Fruit fly (Drosophila melanogaster): Measurements from ENCODE around the gene CG13471.

The CG13471 gene

dm6 chr3L:14733417-14733816 lies at the start of gene CG13471:
TSS of gene CG13471 (minus strand) at chr3L:14733517.
- TF ChIP-seq CG34367 (tag; optimal IDR thresholded peaks at IDR 0.05) (no peak), fd96Ca (GFP tag; IDR thresholded peaks at IDR 0.05) (no peak), CG4496 (GFP tag; IDR thresholded peaks at IDR 0.05) (no peak), CG15710 (tag; optimal IDR thresholded peaks at IDR 0.05) (no peak), Ets98B (GFP tag; IDR thresholded peaks at IDR 0.05) (no peak), CG32121 (GFP tag; IDR thresholded peaks at IDR 0.05) (no peak), CG8301 (tag; optimal IDR thresholded peaks at IDR 0.05) (no peak), CG10348 (GFP tag; IDR thresholded peaks at IDR 0.05) (no peak), CG9948 (tag; optimal IDR thresholded peaks at IDR 0.05) (no peak), EcR (GFP tag; optimal IDR thresholded peaks at IDR 0.05) (no peak), Snoo (tag; optimal IDR thresholded peaks at IDR 0.05) (no peak)

DNA sequence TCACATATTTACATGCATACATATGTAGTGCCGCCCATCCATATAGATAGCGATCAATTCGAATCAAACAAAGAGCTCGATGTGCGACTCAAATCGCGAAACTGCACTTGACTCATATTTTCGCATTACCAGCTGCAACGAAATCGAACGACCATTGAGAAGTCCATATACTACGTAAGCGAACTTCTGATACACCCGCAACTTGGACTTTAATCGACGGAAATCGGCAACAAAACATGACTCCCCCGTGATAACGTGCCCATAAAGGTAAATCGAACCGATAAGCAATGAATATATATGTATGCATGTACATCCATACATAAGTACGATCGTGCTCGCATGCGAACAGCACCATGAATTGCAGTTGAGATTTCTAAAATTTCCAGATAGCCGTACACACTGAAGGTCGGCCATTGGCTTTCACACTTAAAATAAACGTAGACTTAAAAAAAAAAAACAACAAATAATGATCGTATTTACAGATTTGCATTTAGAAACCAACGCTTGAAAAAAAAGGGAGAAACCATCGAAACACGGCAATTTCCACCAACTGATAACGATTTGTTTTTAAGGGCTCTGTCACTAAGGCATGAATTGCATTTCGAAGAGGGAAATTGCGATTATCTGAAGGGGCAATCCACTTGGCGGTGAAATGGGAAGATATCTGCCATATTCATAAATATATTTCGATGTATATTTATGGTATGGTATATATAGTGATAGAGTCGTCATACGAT lies 49.5 kb upstream of the CG13471 start:
- TF ChIP-seq CG8301 (tag; optimal IDR thresholded peaks at IDR 0.05) (no peak), gl (tag; optimal IDR thresholded peaks at IDR 0.05) (peak; percentile 23), CG9948 (tag; optimal IDR thresholded peaks at IDR 0.05) (no peak), CG15710 (tag; optimal IDR thresholded peaks at IDR 0.05) (no peak), EcR (GFP tag; optimal IDR thresholded peaks at IDR 0.05) (peak; percentile 1), Pif1A (GFP tag; optimal IDR thresholded peaks at IDR 0.05) (no peak), CG34367 (tag; optimal IDR thresholded peaks at IDR 0.05) (no peak), Pif1B (GFP tag; optimal IDR thresholded peaks at IDR 0.05) (no peak), rn (GFP tag; IDR thresholded peaks at IDR 0.05) (no peak), D1 (tag; optimal IDR thresholded peaks at IDR 0.05) (no peak), Snoo (tag; optimal IDR thresholded peaks at IDR 0.05) (no peak), CG12605 (GFP tag; IDR thresholded peaks at IDR 0.05) (no peak), Ets98B (GFP tag; IDR thresholded peaks at IDR 0.05) (no peak)

DNA sequence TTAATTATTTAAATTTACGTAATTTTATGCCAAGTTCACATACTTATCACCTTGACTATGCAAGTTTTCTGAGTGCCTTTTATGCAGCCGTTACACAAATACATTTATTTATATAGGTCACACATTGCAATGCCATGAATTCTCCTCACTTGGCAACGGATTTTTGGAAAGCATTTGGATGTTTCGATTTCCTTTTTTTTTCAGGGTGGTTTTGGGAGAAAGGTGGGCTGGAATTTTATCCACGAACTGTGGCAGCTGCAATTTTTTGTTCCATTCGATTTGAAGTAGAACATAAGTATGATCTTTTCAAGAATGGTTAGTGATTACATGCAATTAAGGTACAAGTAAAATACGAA lies 48.5 kb upstream of the CG13471 start:
- TF ChIP-seq EcR (GFP tag; optimal IDR thresholded peaks at IDR 0.05) (no peak), Snoo (tag; optimal IDR thresholded peaks at IDR 0.05) (no peak), rn (GFP tag; IDR thresholded peaks at IDR 0.05) (no peak), D1 (tag; optimal IDR thresholded peaks at IDR 0.05) (no peak), CG32121 (GFP tag; IDR thresholded peaks at IDR 0.05) (no peak), CG10348 (GFP tag; IDR thresholded peaks at IDR 0.05) (no peak), fd96Ca (GFP tag; IDR thresholded peaks at IDR 0.05) (no peak), gl (tag; optimal IDR thresholded peaks at IDR 0.05) (no peak), CG15710 (tag; optimal IDR thresholded peaks at IDR 0.05) (no peak), CG34367 (tag; optimal IDR thresholded peaks at IDR 0.05) (no peak), CG14655 (GFP tag; optimal IDR thresholded peaks at IDR 0.05) (no peak), Ets98B (GFP tag; IDR thresholded peaks at IDR 0.05) (no peak), CG17806 (tag; optimal IDR thresholded peaks at IDR 0.05) (no peak), Pif1A (GFP tag; optimal IDR thresholded peaks at IDR 0.05) (no peak), CG8301 (tag; optimal IDR thresholded peaks at IDR 0.05) (no peak), CG9948 (tag; optimal IDR thresholded peaks at IDR 0.05) (no peak), CG13204 (GFP tag; optimal IDR thresholded peaks at IDR 0.05) (no peak), CG8159 (tag; optimal IDR thresholded peaks at IDR 0.05) (no peak)

- TF ChIP-seq CG12605 (GFP tag; IDR thresholded peaks at IDR 0.05) (peak; percentile 81), CG17806 (tag; optimal IDR thresholded peaks at IDR 0.05) (peak; percentile 33), rn (GFP tag; IDR thresholded peaks at IDR 0.05) (no peak), Ets98B (GFP tag; IDR thresholded peaks at IDR 0.05) (peak; percentile 54; the same call in 1 of the 2 replicates), CG34367 (tag; optimal IDR thresholded peaks at IDR 0.05) (peak; percentile 57), Snoo (tag; optimal IDR thresholded peaks at IDR 0.05) (peak; percentile 70), CG8301 (tag; optimal IDR thresholded peaks at IDR 0.05) (peak; percentile 21), CG4496 (GFP tag; IDR thresholded peaks at IDR 0.05) (no peak; the same call in 1 of the 3 replicates), CG9948 (tag; optimal IDR thresholded peaks at IDR 0.05) (peak; percentile 34), CG32121 (GFP tag; IDR thresholded peaks at IDR 0.05) (no peak; the same call in none of the 2 replicates), EcR (GFP tag; optimal IDR thresholded peaks at IDR 0.05) (peak; percentile 97), Pif1A (GFP tag; optimal IDR thresholded peaks at IDR 0.05) (peak; percentile 20), CG8159 (tag; optimal IDR thresholded peaks at IDR 0.05) (peak; percentile 62), CG10348 (GFP tag; IDR thresholded peaks at IDR 0.05) (no peak), Pif1B (GFP tag; optimal IDR thresholded peaks at IDR 0.05) (peak; percentile 32), CG13204 (GFP tag; optimal IDR thresholded peaks at IDR 0.05) (peak; percentile 70), gl (tag; optimal IDR thresholded peaks at IDR 0.05) (peak; percentile 90), D1 (tag; optimal IDR thresholded peaks at IDR 0.05) (peak; percentile 65), CG14655 (GFP tag; optimal IDR thresholded peaks at IDR 0.05) (peak; percentile 57), fd96Ca (GFP tag; IDR thresholded peaks at IDR 0.05) (0 out of 3 replicates have a peak, but pooled peaks have one; percentile 54), CG15710 (tag; optimal IDR thresholded peaks at IDR 0.05) (peak; percentile 53)
Observed at dm6 chr3L:14781082-14781862, 48.0 kb upstream of the CG13471 start.

DNA sequence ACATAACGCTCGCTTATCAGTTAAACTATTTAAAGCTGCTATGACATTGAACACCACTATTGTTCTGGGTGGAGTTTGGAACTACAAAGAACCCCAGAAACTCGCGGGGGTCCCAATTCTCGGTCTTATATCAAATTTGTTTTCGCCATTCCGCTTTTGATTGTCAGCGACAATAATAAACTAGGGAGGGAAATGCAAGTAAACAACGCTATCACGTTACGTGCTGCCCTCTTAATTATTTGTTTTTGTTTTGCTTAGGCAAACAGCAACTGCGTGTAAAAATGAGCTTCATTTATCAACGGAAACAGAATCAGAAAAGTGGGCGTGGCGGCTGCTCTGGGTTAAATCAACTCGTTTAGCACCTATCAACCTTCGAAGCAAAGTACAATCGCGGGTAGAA lies 46.9 kb upstream of the CG13471 start:
- no peak for TF ChIP-seq CG8301 (tag; optimal IDR thresholded peaks at IDR 0.05)
- no peak for TF ChIP-seq rn (GFP tag; IDR thresholded peaks at IDR 0.05)
- no peak for TF ChIP-seq Snoo (tag; optimal IDR thresholded peaks at IDR 0.05)
- TF ChIP-seq CG10348 (GFP tag; IDR thresholded peaks at IDR 0.05), result no peak
- no peak for TF ChIP-seq CG9948 (tag; optimal IDR thresholded peaks at IDR 0.05)
- no peak for TF ChIP-seq CG4496 (GFP tag; IDR thresholded peaks at IDR 0.05)
- TF ChIP-seq D1 (tag; optimal IDR thresholded peaks at IDR 0.05), result no peak
- TF ChIP-seq Ets98B (GFP tag; IDR thresholded peaks at IDR 0.05), result no peak
- TF ChIP-seq CG8159 (tag; optimal IDR thresholded peaks at IDR 0.05), result no peak
- TF ChIP-seq Pif1A (GFP tag; optimal IDR thresholded peaks at IDR 0.05), result no peak
- TF ChIP-seq gl (tag; optimal IDR thresholded peaks at IDR 0.05), result no peak
- no peak for TF ChIP-seq EcR (GFP tag; optimal IDR thresholded peaks at IDR 0.05)
- no peak for TF ChIP-seq CG17806 (tag; optimal IDR thresholded peaks at IDR 0.05)
- TF ChIP-seq CG15710 (tag; optimal IDR thresholded peaks at IDR 0.05), result no peak
- no peak for TF ChIP-seq CG34367 (tag; optimal IDR thresholded peaks at IDR 0.05)

Data from whole organism, pupa.